Fruit fly (Drosophila melanogaster) whole organism, prepupa: ENCODE measurements around the gene CG32473.

Experiments
- CG10631 ChIP-seq: fragments of 200-800 bp; sonication (Bioruptor generic); optimal IDR thresholded peaks from 2 replicates; lab custom pipeline; 2016; ENCODE audit warnings: missing biosample characterization, missing genetic modification characterization
- CG3919 ChIP-seq: fragments of 200-800 bp; sonication (Bioruptor generic); optimal IDR thresholded peaks from 3 replicates; lab custom pipeline; 2016; ENCODE audit warnings: missing biosample characterization, missing genetic modification characterization
- CG6792 ChIP-seq: fragments of 200-800 bp; sonication (Bioruptor generic); optimal IDR thresholded peaks from 3 replicates; lab custom pipeline; 2016; ENCODE audit warnings: missing biosample characterization, missing genetic modification characterization
- CG8119 ChIP-seq: fragments of 200-800 bp; sonication (Bioruptor generic); IDR thresholded peaks from 3 replicates; pipeline ENCODE4 v1.3.6; 2022; ENCODE audit warnings: missing biosample characterization, missing genetic modification characterization
- Hr39 ChIP-seq: fragments of 200-800 bp; sonication (Bioruptor generic); optimal IDR thresholded peaks from 2 replicates; lab custom pipeline; 2016; ENCODE audit warnings: missing biosample characterization, missing genetic modification characterization
- Hr4 ChIP-seq: fragments of 200-800 bp; sonication (Bioruptor generic); optimal IDR thresholded peaks from 3 replicates; lab custom pipeline; 2016; ENCODE audit warnings: missing biosample characterization, missing genetic modification characterization
- Lpt ChIP-seq: fragments of 200-800 bp; sonication (Bioruptor generic); optimal IDR thresholded peaks from 3 replicates; lab custom pipeline; 2016; ENCODE audit warnings: missing biosample characterization, missing genetic modification characterization
- Sox14 ChIP-seq: fragments of 200-800 bp; sonication (Bioruptor generic); optimal IDR thresholded peaks from 3 replicates; lab custom pipeline; 2016; ENCODE audit warnings: missing biosample characterization, missing genetic modification characterization
- fd59A ChIP-seq: fragments of 200-800 bp; sonication (Bioruptor generic); optimal IDR thresholded peaks from 2 replicates; lab custom pipeline; 2017; ENCODE audit warnings: missing biosample characterization, mild to moderate bottlenecking, missing genetic modification characterization, missing genetic modification reagents

DNA sequence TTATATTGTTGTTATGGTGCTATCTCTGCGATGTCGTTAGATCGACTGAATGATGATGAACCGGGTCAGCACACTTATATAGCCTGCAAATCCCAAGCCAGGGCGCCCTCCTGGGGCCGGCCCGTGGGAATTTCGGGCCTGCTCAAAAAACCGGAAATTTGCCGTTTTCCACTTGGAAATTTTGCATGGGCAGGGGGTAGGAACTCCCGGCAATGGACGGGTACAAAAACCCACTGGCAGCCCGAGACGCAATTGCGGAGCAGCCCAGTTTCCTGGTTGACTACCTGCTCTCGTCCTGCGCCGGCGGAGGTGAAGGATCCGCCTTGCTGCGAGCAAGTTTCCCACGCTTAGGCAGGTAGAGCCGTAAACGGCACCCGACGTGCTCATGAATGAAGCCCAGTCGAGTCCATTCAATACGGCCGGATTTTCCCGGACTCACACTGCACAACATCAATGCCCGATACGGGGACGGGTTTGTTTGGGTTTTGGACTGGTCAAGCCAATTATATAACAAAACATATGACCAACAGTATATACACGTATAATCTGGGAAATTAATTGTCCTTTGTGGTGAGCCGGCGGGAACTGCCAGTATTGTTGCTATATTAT is 9.2 kb upstream of the CG32473 start, which contains the start of gene wntD:
- TF ChIP-seq Hr4 (GFP tag; lab: Kevin White, UChicago) (no peak), Hr39 (GFP tag; lab: Kevin White, UChicago) (no peak), CG3919 (GFP tag; lab: Kevin White, UChicago) (no peak), fd59A (GFP tag; lab: Kevin White, UChicago) (no peak), CG10631 (GFP tag; lab: Kevin White, UChicago) (no peak), Sox14 (GFP tag; lab: Kevin White, UChicago) (no peak), Lpt (GFP tag; lab: Kevin White, UChicago) (no peak), CG6792 (GFP tag; lab: Kevin White, UChicago) (no peak), CG8119 (GFP tag; lab: Robert Waterston, UW) (no peak)
